Fruit fly (Drosophila melanogaster) whole organism, larva: ENCODE results near the gene CG5188.

ENCODE experiments used
- noc ChIP-seq: fragments of 200-800 bp; sonication (Bioruptor generic); optimal IDR thresholded peaks from 3 replicates; lab custom pipeline; 2019; ENCODE audit warnings: missing biosample characterization, mild to moderate bottlenecking, missing genetic modification characterization, moderate library complexity

CG5188 gene

DNA sequence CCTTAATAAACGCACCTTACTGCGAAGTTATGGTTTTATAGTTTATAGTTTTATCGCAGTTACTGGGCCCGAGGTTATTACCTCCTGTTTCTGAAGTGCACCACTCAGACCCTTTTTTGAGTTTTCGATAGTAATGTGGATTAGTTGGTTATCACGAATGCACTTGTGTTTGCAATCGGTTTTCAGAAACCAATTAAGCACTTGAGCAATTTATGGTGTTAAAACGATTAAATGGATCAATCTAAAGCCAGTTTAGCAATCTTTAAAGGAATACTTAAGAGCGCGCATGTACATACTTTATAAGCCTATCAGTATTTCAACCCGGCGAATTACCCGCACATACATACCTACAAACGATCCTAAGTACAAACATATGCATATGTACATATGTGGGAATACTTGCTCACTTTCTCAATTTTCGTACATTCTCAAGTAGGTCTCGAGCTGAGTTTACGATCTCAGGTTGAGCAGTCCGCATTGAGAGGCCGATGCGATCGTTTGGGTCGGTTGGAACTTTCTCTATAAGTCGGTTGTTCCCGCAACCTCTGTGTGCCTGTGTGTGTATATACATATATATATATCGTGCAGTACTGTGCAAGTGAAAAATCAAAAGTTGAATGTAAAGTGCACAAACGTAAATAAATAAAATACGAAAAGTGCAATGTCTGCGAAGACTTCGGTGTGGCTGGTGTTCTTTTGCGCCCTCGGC is 28.7 kb downstream of the CG5188 start, which contains the start of the genes LManI and LManII:
TSS of gene LManI (minus strand) at position 51 of the 709 bp plus-strand sequence.
TSS of gene LManII (plus strand) at position 468 of the 709 bp plus-strand sequence.
- no peak for TF ChIP-seq noc (tag; lab: Kevin White, UChicago)

DNA sequence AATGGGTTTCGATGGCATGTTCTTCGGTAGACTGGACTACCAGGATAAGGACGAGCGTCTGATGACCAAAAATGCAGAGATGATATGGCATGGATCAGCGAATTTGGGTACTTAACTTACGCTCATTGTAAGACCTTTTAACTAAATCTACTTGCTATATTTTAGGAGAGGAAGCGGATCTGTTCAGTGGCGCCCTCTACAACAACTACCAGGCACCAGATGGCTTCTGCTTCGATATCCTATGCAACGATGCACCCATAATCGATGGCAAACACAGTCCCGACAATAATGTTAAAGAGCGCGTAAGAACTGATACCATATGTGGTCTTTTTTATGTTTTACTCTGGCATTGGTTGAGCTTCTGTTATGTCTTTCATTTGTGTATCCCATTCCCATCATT is 30.4 kb downstream of the CG5188 start:
- TF ChIP-seq noc (tag; lab: Kevin White, UChicago) = no peak

DNA sequence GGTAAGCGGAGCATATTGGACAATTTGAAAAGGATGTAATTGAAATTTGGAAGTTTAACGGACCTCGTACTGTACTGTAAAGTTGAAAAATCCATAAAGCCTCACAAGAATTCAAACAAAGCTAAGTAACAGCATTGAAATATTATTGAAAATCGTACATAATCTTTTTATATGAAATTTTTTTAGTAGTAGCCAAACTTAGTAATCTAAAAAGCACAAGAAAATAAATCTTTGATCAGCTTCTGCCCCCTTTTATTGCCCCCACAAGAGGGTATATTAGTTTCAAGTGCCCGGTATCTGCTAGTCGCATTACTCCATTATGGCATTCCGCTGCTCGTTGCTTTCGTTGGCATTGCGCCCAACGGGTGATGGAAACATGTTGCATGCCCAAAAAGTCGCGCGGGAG is 38.2 kb downstream of the CG5188 start:
- no peak for TF ChIP-seq noc (tag; lab: Kevin White, UChicago)

DNA sequence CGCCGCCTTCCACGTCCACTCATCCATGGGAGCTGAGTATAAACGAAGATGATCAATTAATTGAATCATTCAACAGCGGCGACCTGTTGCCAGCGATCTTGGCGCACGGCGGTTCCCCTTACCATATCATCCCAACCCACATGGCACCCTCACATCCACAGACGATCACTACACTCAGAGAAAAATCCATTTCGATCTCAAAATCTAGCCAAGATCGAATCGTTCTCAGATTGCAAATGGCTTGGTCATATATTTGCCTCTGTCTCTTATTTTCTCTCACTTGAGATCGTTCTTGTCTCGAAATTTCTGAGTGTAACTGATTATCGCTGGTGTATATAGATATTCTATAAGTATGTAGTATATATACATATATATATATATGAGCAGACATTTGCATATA is 39.8 kb downstream of the CG5188 start:
- peak; percentile 66 for TF ChIP-seq noc (tag; lab: Kevin White, UChicago)

dm6 chr2L:10468978-10469377 is 40.3 kb downstream of the CG5188 start:
- no peak for TF ChIP-seq noc (tag; lab: Kevin White, UChicago)

- no peak for TF ChIP-seq noc (tag; lab: Kevin White, UChicago)
Measured at dm6 chr2L:10470211-10470610, 41.6 kb downstream of the CG5188 start.

DNA sequence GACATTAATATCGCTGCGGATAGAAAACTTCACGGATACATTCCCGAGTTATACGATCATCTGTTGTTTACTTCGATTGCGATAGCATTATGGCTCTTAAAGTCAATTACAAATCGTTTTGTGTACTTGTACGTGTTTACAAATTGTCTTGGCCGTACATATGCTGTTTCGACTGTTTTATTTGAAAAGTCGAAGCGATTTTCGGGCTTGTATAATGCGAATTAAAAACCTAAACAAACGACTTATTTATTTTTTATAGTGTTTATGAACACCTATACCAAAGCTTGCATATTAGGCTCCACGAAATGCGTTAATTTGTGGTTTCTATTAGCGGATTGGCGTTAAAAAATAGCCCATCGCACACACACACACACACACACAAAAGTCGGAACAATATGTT is 43.6 kb downstream of the CG5188 start:
- no peak for TF ChIP-seq noc (tag; lab: Kevin White, UChicago)

- TF ChIP-seq noc (tag; lab: Kevin White, UChicago) = peak; percentile 71
Measured at dm6 chr2L:10474268-10474678, 45.6 kb downstream of the CG5188 start, which contains the start of gene RluA-1. TSS of gene RluA-1 (minus strand) at chr2L:10474349.

DNA sequence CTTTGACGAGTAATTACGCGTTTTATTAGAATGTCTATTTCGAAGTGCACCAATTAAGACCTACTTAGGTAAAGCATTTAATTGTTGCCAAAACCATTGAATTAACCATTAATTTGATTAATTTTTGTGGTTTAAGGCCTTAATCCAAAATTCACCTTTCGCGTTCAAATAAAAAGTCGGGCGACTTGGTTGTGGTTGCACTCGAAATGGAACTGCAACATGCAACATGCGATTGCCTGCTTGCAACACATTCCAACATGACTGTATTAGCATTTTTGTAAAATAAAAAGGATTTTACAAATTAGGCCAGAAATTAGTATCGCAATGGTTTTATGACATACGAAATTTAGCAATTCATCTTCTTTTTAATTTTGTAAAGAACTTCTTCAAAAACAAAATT is 46.2 kb downstream of the CG5188 start:
- no peak for TF ChIP-seq noc (tag; lab: Kevin White, UChicago)

DNA sequence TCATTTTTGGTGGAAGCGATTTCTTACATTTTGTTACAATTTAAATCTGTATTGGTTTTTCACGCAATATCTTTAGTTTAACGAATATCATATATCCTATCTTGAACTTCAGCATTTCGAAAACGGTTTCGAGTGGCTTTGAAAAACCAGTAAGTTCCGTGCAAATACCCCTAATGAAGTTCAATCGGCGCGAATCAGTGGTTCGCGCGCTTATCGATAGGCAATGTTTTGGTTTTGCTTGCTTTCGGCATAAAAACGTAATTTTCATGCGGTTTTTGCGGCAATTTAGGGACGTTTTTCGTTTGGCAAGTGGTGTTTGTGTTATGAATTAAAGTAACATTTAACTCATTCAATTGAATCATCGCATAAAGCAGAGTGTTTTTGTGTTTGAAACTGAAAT is 48.2 kb downstream of the CG5188 start, which contains the start of gene RluA-2:
TSS of gene RluA-2 (plus strand) at position 195 of the 400 bp plus-strand sequence.
- no peak for TF ChIP-seq noc (tag; lab: Kevin White, UChicago)
